Worm (Caenorhabditis elegans): ENCODE results near the gene H01M10.2.

H01M10.2 gene

DNA sequence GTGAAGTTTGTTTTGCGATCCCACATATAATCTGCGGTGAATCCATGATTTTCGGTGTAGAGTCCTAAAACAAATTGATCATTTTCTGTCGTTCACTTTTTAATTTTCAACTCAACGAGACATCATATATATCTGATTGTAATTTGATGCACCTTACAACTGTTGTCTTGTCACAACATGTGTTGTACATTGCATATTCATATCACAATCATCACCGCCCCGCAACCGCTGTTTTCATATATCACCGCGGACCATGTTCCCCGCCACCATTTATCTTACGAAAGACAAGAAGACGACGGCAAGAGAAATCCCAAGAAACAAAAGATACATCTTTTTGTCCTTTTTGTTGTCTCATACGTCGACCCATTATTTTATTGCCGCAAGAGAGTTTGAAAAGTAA lies 28.6 kb upstream of the H01M10.2 start:
- no peak for TF ChIP-seq cebp-1 (GFP tag; IDR thresholded peaks at IDR 0.05)
- TF ChIP-seq cebp-1 (tag; optimal IDR thresholded peaks at IDR 0.05), result no peak

DNA sequence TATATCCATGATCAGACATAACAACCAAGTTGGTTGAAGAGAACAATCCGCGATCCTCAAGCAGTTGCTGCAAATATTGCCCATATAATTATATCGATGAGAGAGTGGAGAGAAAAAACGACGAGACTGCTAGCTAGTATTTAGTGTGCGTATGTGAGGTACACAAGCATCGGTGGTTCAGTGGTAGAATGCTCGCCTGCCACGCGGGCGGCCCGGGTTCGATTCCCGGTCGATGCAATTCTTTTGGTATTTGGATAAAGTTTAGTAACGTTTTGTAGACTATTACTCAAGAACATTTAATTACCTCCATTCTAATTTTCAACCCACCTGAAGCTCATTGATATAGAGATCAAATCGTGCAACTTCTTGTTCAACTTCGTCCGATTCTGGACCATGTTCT lies 27.5 kb upstream of the H01M10.2 start:
- TF ChIP-seq rcor-1 (GFP tag; IDR thresholded peaks at IDR 0.05) (peak; percentile 78), F57C9.4 (tag; optimal IDR thresholded peaks at IDR 0.05) (peak; percentile 62), mes-4 (tag; optimal IDR thresholded peaks at IDR 0.05) (peak; percentile 79), sea-2 (GFP tag; IDR thresholded peaks at IDR 0.05) (no peak), tbp1 (GFP tag; optimal IDR thresholded peaks at IDR 0.05) (peak; percentile 97), nfya-1 (tag; optimal IDR thresholded peaks at IDR 0.05; ENCODE audit: borderline replicate concordance, insufficient read depth) (no peak), Y67H2A.10 (GFP tag; conservative IDR thresholded peaks at IDR 0.05) (peak; percentile 44; the same call in 1 of the 2 replicates), mxl-1 (tag; optimal IDR thresholded peaks at IDR 0.05) (peak; percentile 55), B0261.1 (tag; optimal IDR thresholded peaks at IDR 0.05) (peak; percentile 97), ztf-26 (tag; optimal IDR thresholded peaks at IDR 0.05) (peak; percentile 82), bed-2 (GFP tag; IDR thresholded peaks at IDR 0.05) (no peak), F33H1.4 (GFP tag; IDR thresholded peaks at IDR 0.05) (peak; percentile 16; the same call in 1 of the 2 replicates), C17E4.6 (GFP tag; IDR thresholded peaks at IDR 0.05) (peak; percentile 37; the same call in 1 of the 2 replicates), fkh-3 (tag; optimal IDR thresholded peaks at IDR 0.05) (peak; percentile 50), B0336.3 (GFP tag; IDR thresholded peaks at IDR 0.05) (peak; percentile 83), T26A5.8 (tag; optimal IDR thresholded peaks at IDR 0.05) (peak; percentile 20), ama-1 (optimal IDR thresholded peaks at IDR 0.05) (no peak), ama-1 (GFP tag; optimal IDR thresholded peaks at IDR 0.05) (peak; percentile 79 to 81), die-1 (tag; optimal IDR thresholded peaks at IDR 0.05) (peak; percentile 76), snpc-3.4 (tag; optimal IDR thresholded peaks at IDR 0.05) (peak; percentile 56), egl-44 (GFP tag; IDR thresholded peaks at IDR 0.05) (peak; percentile 82; the same call in 1 of the 2 replicates), aptf-2 (GFP tag; conservative IDR thresholded peaks at IDR 0.05) (no peak), lin-40 (tag; optimal IDR thresholded peaks at IDR 0.05) (peak; percentile 80), lsl-1 (GFP tag; optimal IDR thresholded peaks at IDR 0.05) (no peak), madf-10 (tag; optimal IDR thresholded peaks at IDR 0.05) (peak; percentile 42), nhr-80 (tag; optimal IDR thresholded peaks at IDR 0.05) (peak; percentile 51), F37B4.10 (GFP tag; IDR thresholded peaks at IDR 0.05) (0 out of 2 replicates have a peak, but pooled peaks have one; percentile 26), dpl-1 (GFP tag; optimal IDR thresholded peaks at IDR 0.05) (no peak), xnd-1 (tag; optimal IDR thresholded peaks at IDR 0.05) (no peak), atf-7 (tag; optimal IDR thresholded peaks at IDR 0.05) (peak; percentile 58), Y79H2A.3 (GFP tag; conservative IDR thresholded peaks at IDR 0.05) (no peak), egrh-3 (GFP tag; IDR thresholded peaks at IDR 0.05) (peak; percentile 44; the same call in 1 of the 2 replicates), ccch-3 (GFP tag; optimal IDR thresholded peaks at IDR 0.05) (no peak), hsf-1 (GFP tag; IDR thresholded peaks at IDR 0.05) (peak; percentile 56; the same call in 1 of the 2 replicates), ceh-79 (tag; optimal IDR thresholded peaks at IDR 0.05) (peak; percentile 89), dox-1 (GFP tag; IDR thresholded peaks at IDR 0.05) (peak; percentile 94), madf-6 (GFP tag; IDR thresholded peaks at IDR 0.05) (peak; percentile 64), nhr-90 (tag; optimal IDR thresholded peaks at IDR 0.05) (peak; percentile 77), cebp-2 (GFP tag; IDR thresholded peaks at IDR 0.05) (peak; percentile 88; the same call in 1 of the 2 replicates), athp-1 (tag; optimal IDR thresholded peaks at IDR 0.05) (peak; percentile 61), hlh-12 (tag; optimal IDR thresholded peaks at IDR 0.05) (peak; percentile 74), Y95B8A.8 (GFP tag; IDR thresholded peaks at IDR 0.05) (no peak), hmg-1.2 (GFP tag; IDR thresholded peaks at IDR 0.05) (peak; percentile 84), F57A8.1 (GFP tag; optimal IDR thresholded peaks at IDR 0.05) (peak; percentile 76), ceh-40 (GFP tag; IDR thresholded peaks at IDR 0.05) (peak; percentile 78; the same call in 1 of the 2 replicates), ceh-91 (GFP tag; IDR thresholded peaks at IDR 0.05) (0 out of 2 replicates have a peak, but pooled peaks have one; percentile 32), F22D6.2 (tag; optimal IDR thresholded peaks at IDR 0.05) (no peak)
